Fruit fly (Drosophila melanogaster) whole organism, embryonic: ENCODE measurements around the gene S-Lap4.

Experiments used
- Ada2b ChIP-seq: fragments of 200-800 bp; sonication (Bioruptor generic); IDR thresholded peaks from 2 replicates; pipeline ENCODE4 v1.3.6; 2022; ENCODE audit warnings: missing biosample characterization, missing genetic modification characterization
- Aef1 ChIP-seq: fragments of 200-800 bp; sonication (Bioruptor generic); IDR thresholded peaks from 3 replicates; pipeline ENCODE4 v1.3.6; 2022; ENCODE audit warnings: missing biosample characterization, missing genetic modification characterization
- Asciz ChIP-seq: fragments of 200-800 bp; sonication (Bioruptor generic); optimal IDR thresholded peaks from 2 replicates; lab custom pipeline; 2017; ENCODE audit warnings: missing biosample characterization, mild to moderate bottlenecking, missing genetic modification characterization, missing genetic modification reagents
- Atf6 ChIP-seq: fragments of 200-800 bp; sonication (Bioruptor generic); IDR thresholded peaks from 2 replicates; pipeline ENCODE4 v1.3.6; 2022; ENCODE audit warnings: missing biosample characterization, missing genetic modification characterization
- Blimp-1 ChIP-seq: fragments of 200-800 bp; sonication (Bioruptor generic); optimal IDR thresholded peaks from 3 replicates; lab custom pipeline; 2018; ENCODE audit warnings: missing biosample characterization, missing genetic modification characterization, mild to moderate bottlenecking, moderate library complexity, missing genetic modification reagents
- CG10366 ChIP-seq: fragments of 200-800 bp; sonication (Bioruptor generic); IDR thresholded peaks from 2 replicates; pipeline ENCODE4 v1.3.6; 2022; ENCODE audit warnings: missing biosample characterization, missing genetic modification characterization
- CG10959 ChIP-seq: fragments of 200-800 bp; sonication (Bioruptor generic); IDR thresholded peaks from 2 replicates; pipeline ENCODE4 v1.3.6; 2022; ENCODE audit warnings: missing biosample characterization, missing genetic modification characterization
- CG13296 ChIP-seq: fragments of 200-800 bp; sonication (Bioruptor generic); optimal IDR thresholded peaks from 3 replicates; lab custom pipeline; 2018; ENCODE audit warnings: missing biosample characterization, mild to moderate bottlenecking, missing genetic modification characterization
- CG14710 ChIP-seq: fragments of 200-800 bp; sonication (Bioruptor generic); optimal IDR thresholded peaks from 3 replicates; lab custom pipeline; 2019; ENCODE audit warnings: missing biosample characterization, mild to moderate bottlenecking, missing genetic modification characterization, moderate library complexity
- CG17829 ChIP-seq: fragments of 200-800 bp; optimal IDR thresholded peaks from 2 replicates; lab custom pipeline; 2019; ENCODE audit warnings: missing biosample characterization, mild to moderate bottlenecking, missing genetic modification characterization, moderate library complexity
- CG17912 ChIP-seq: fragments of 200-800 bp; sonication (Bioruptor generic); optimal IDR thresholded peaks from 2 replicates; lab custom pipeline; 2018; ENCODE audit warnings: missing biosample characterization, mild to moderate bottlenecking, missing genetic modification characterization
- CG18011 ChIP-seq: fragments of 200-800 bp; sonication (Bioruptor generic); optimal IDR thresholded peaks from 2 replicates; lab custom pipeline; 2017; ENCODE audit warnings: missing biosample characterization, missing genetic modification characterization, mild to moderate bottlenecking, moderate library complexity, missing genotype
- CG18262 ChIP-seq: fragments of 200-800 bp; optimal IDR thresholded peaks from 3 replicates; lab custom pipeline; 2019; ENCODE audit warnings: missing biosample characterization, mild to moderate bottlenecking, missing genetic modification characterization, moderate library complexity
- CG2875 ChIP-seq: fragments of 200-800 bp; sonication (Bioruptor generic); optimal IDR thresholded peaks from 2 replicates; lab custom pipeline; 2017; ENCODE audit warnings: missing biosample characterization, mild to moderate bottlenecking, missing genetic modification characterization, missing genetic modification reagents
- CG32772 ChIP-seq: fragments of 200-800 bp; sonication (Bioruptor generic); IDR thresholded peaks from 2 replicates; pipeline ENCODE4 v1.3.6; 2022; ENCODE audit warnings: missing biosample characterization, missing genetic modification characterization
- CG33213 ChIP-seq: fragments of 200-800 bp; sonication (Bioruptor generic); optimal IDR thresholded peaks from 3 replicates; lab custom pipeline; 2016; ENCODE audit warnings: missing biosample characterization, missing genetic modification characterization
- CG3726 ChIP-seq: fragments of 200-800 bp; sonication (Bioruptor generic); IDR thresholded peaks from 3 replicates; pipeline ENCODE4, ENCODE4 v1.3.6; 2022; ENCODE audit warnings: missing biosample characterization, missing genetic modification characterization
- CG4730 ChIP-seq: fragments of 200-800 bp; sonication (Bioruptor generic); IDR thresholded peaks from 2 replicates; pipeline ENCODE4 v1.3.6; 2022; ENCODE audit warnings: missing biosample characterization, missing genetic modification characterization
- CG4854 ChIP-seq: fragments of 200-800 bp; sonication (Bioruptor generic); optimal IDR thresholded peaks from 2 replicates; lab custom pipeline; 2016; ENCODE audit warnings: missing biosample characterization, missing genetic modification characterization, inconsistent platforms
- CG5180 ChIP-seq: fragments of 200-800 bp; sonication (Bioruptor generic); optimal IDR thresholded peaks from 3 replicates; lab custom pipeline; 2017; ENCODE audit warnings: missing biosample characterization, missing genetic modification characterization, mild to moderate bottlenecking, moderate library complexity, missing genetic modification reagents
- CG9797 ChIP-seq: fragments of 200-800 bp; sonication (Bioruptor generic); optimal IDR thresholded peaks from 3 replicates; lab custom pipeline; 2018; ENCODE audit warnings: missing biosample characterization, mild to moderate bottlenecking, missing genetic modification characterization
- CoRest ChIP-seq: fragments of 200-800 bp; sonication (Bioruptor generic); optimal IDR thresholded peaks from 3 replicates; lab custom pipeline; 2018; ENCODE audit warnings: missing biosample characterization, mild to moderate bottlenecking, missing genetic modification characterization, moderate library complexity
- Dip3 ChIP-seq: fragments of 200-800 bp; sonication (Bioruptor generic); optimal IDR thresholded peaks from 3 replicates; lab custom pipeline; 2016; ENCODE audit warnings: missing biosample characterization, missing genetic modification characterization
- Elba2 ChIP-seq: fragments of 200-800 bp; sonication (Bioruptor generic); optimal IDR thresholded peaks from 3 replicates; lab custom pipeline; 2016; ENCODE audit warnings: missing biosample characterization, missing genetic modification characterization
- MESR4 ChIP-seq: fragments of 200-800 bp; sonication (Bioruptor generic); optimal IDR thresholded peaks from 2 replicates; lab custom pipeline; 2018; ENCODE audit warnings: missing biosample characterization, mild to moderate bottlenecking, missing genetic modification characterization, moderate library complexity
- Nf-YA ChIP-seq: fragments of 200-800 bp; sonication (Bioruptor generic); IDR thresholded peaks from 2 replicates; pipeline ENCODE4 v1.3.6; 2022; ENCODE audit warnings: missing biosample characterization, missing genetic modification characterization
- Nf-YB ChIP-seq: fragments of 200-800 bp; sonication (Bioruptor generic); optimal IDR thresholded peaks from 3 replicates; lab custom pipeline; 2019; ENCODE audit warnings: missing biosample characterization, mild to moderate bottlenecking, missing genetic modification characterization, moderate library complexity
- Nf-YC ChIP-seq: fragments of 200-800 bp; optimal IDR thresholded peaks from 3 replicates; lab custom pipeline; 2019; ENCODE audit warnings: missing biosample characterization, mild to moderate bottlenecking, missing genetic modification characterization, moderate library complexity
- NfI ChIP-seq: fragments of 200-800 bp; sonication (Bioruptor generic); optimal IDR thresholded peaks from 3 replicates; lab custom pipeline; 2018; ENCODE audit warnings: missing biosample characterization, mild to moderate bottlenecking, missing genetic modification characterization, moderate library complexity
- PHDP ChIP-seq: fragments of 200-800 bp; sonication (Bioruptor generic); optimal IDR thresholded peaks from 3 replicates; lab custom pipeline; 2018; ENCODE audit warnings: missing biosample characterization, mild to moderate bottlenecking, missing genetic modification characterization, moderate library complexity
- Pdp1 ChIP-seq, 2 experiments: fragments of 200-800 bp; sonication (Bioruptor generic); optimal IDR thresholded peaks; 3 replicates each; lab custom pipeline; 2016; ENCODE audit warnings: missing biosample characterization in 2 of 2, missing genetic modification characterization in 2 of 2, mild to moderate bottlenecking in 1 of 2, moderate library complexity in 1 of 2
- Sox102F ChIP-seq: fragments of 200-800 bp; sonication (Bioruptor generic); optimal IDR thresholded peaks from 2 replicates; lab custom pipeline; 2018; ENCODE audit warnings: missing biosample characterization, mild to moderate bottlenecking, missing genetic modification characterization, moderate library complexity
- Taf1 ChIP-seq: fragments of 200-800 bp; sonication (Bioruptor generic); IDR thresholded peaks from 2 replicates; pipeline ENCODE4 v1.3.6; 2022; ENCODE audit warnings: missing biosample characterization, missing genetic modification characterization
- al ChIP-seq: fragments of 200-800 bp; sonication (Bioruptor generic); IDR thresholded peaks from 2 replicates; pipeline ENCODE4 v1.3.6; 2022; ENCODE audit warnings: missing biosample characterization, missing genetic modification characterization
- chinmo ChIP-seq: fragments of 200-800 bp; sonication (Bioruptor generic); IDR thresholded peaks from 4 replicates; pipeline ENCODE4 v1.3.6; 2022; ENCODE audit warnings: missing biosample characterization, missing genetic modification characterization; ENCODE audit not compliant: partially characterized antibody
- chm ChIP-seq: fragments of 200-800 bp; sonication (Bioruptor generic); IDR thresholded peaks from 2 replicates; pipeline ENCODE4 v1.3.6; 2022; ENCODE audit warnings: missing biosample characterization, missing genetic modification characterization
- dmrt11E ChIP-seq: fragments of 200-800 bp; sonication (Bioruptor generic); optimal IDR thresholded peaks from 3 replicates; lab custom pipeline; 2018; ENCODE audit warnings: missing biosample characterization, mild to moderate bottlenecking, missing genetic modification characterization, moderate library complexity
- emc ChIP-seq: fragments of 200-800 bp; sonication (Bioruptor generic); optimal IDR thresholded peaks from 2 replicates; lab custom pipeline; 2016; ENCODE audit warnings: missing biosample characterization, missing genetic modification characterization
- fru ChIP-seq: fragments of >200 bp; optimal IDR thresholded peaks from 2 replicates; lab custom pipeline; 2017
- gce ChIP-seq: fragments of 200-800 bp; sonication (Bioruptor generic); IDR thresholded peaks from 3 replicates; pipeline ENCODE4 v1.3.6; 2022; ENCODE audit warnings: missing biosample characterization, missing genetic modification characterization
- hth ChIP-seq: fragments of >200 bp; optimal IDR thresholded peaks from 2 replicates; lab custom pipeline; 2017; ENCODE audit warnings: inconsistent platforms
- kah ChIP-seq: fragments of 200-800 bp; sonication (Bioruptor generic); optimal IDR thresholded peaks from 2 replicates; lab custom pipeline; 2018; ENCODE audit warnings: missing biosample characterization, mild to moderate bottlenecking, missing genetic modification characterization
- nerfin-2 ChIP-seq: fragments of 200-800 bp; sonication (Bioruptor generic); IDR thresholded peaks from 2 replicates; pipeline ENCODE4 v1.3.6; 2022; ENCODE audit warnings: missing biosample characterization, missing genetic modification characterization; ENCODE audit not compliant: partially characterized antibody
- pzg ChIP-seq: fragments of 200-800 bp; sonication (Bioruptor generic); optimal IDR thresholded peaks from 3 replicates; lab custom pipeline; 2018; ENCODE audit warnings: missing biosample characterization, mild to moderate bottlenecking, missing genetic modification characterization, moderate library complexity
- sd ChIP-seq: fragments of 200-800 bp; sonication (Bioruptor generic); optimal IDR thresholded peaks from 3 replicates; lab custom pipeline; 2018; ENCODE audit warnings: missing biosample characterization, mild to moderate bottlenecking, missing genetic modification characterization, moderate library complexity
- sna ChIP-seq: fragments of 200-800 bp; sonication (Bioruptor generic); IDR thresholded peaks from 2 replicates; pipeline ENCODE4 v1.3.6; 2022; ENCODE audit warnings: missing biosample characterization, missing genetic modification characterization; ENCODE audit not compliant: partially characterized antibody
- sqz ChIP-seq: fragments of 200-800 bp; sonication (Bioruptor generic); optimal IDR thresholded peaks from 3 replicates; lab custom pipeline; 2018; ENCODE audit warnings: missing biosample characterization, mild to moderate bottlenecking, missing genetic modification characterization
- twi ChIP-seq: fragments of 200-800 bp; optimal IDR thresholded peaks from 2 replicates; lab custom pipeline; 2019; ENCODE audit warnings: missing biosample characterization, mild to moderate bottlenecking, missing genetic modification characterization, moderate library complexity
- z ChIP-seq: fragments of 200-800 bp; sonication (Bioruptor generic); IDR thresholded peaks from 3 replicates; pipeline ENCODE4 v1.3.6; 2022; ENCODE audit warnings: missing biosample characterization, missing genetic modification characterization

Gene S-Lap4

DNA sequence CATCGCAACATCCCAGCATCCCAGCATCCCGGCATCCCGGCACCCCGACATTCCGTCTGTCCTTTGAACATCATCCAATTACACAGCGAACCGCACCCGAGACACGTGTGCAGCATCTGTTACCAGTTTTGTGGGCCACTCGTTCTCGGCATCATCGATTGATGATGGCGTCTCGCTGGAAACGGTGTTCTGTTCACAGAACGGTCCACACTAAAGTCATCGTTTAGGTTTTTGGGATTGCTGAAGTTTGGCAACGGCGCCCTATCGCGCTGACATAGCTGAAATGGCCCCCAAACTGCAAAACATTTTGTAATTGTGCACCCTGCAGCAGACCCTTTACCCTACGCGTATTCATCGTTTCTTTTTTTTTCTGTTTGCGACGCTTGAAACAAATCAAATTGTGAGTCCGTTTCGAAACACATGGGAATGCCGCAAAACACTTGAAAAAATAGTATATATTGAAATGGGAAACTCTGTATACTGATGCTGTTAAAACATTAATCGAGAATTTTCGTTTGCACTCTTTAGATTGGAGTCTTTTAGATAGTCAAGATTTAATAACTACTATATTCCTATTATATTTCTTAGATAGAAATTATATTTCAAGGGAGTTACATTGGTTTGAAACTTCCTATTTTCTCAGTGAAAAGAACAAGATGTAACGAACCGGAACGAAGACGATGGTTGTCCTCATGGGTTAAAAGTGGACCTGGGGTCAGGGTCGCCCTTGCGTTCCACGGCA lies 35.2 kb downstream of the S-Lap4 start (continued):
- TF ChIP-seq CG13296 (GFP tag; lab: Kevin White, UChicago) (no peak), Sox102F (GFP tag; lab: Kevin White, UChicago) (peak; percentile 51), Nf-YA (no peak), nerfin-2 (GFP tag; lab: Robert Waterston, UW) (no peak), NfI (GFP tag; lab: Kevin White, UChicago) (no peak), CG18262 (tag; lab: Kevin White, UChicago) (peak; percentile 64), Atf6 (GFP tag; lab: Robert Waterston, UW) (no peak), CG14710 (tag; lab: Kevin White, UChicago) (peak; percentile 26), Taf1 (no peak), dmrt11E (tag; lab: Kevin White, UChicago) (peak; percentile 52), al (GFP tag; lab: Robert Waterston, UW) (no peak), CoRest (tag; lab: Kevin White, UChicago) (peak; percentile 42), emc (GFP tag; lab: Kevin White, UChicago) (no peak), fru (no peak), CG5180 (no peak), CG10366 (no peak), CG2875 (GFP tag; lab: Kevin White, UChicago) (peak; percentile 10), PHDP (peak; percentile 46), CG18011 (GFP tag; lab: Kevin White, UChicago) (no peak), Aef1 (GFP tag; lab: Robert Waterston, UW) (no peak), Dip3 (no peak), MESR4 (GFP tag; lab: Kevin White, UChicago) (no peak), z (no peak), sd (tag; lab: Kevin White, UChicago) (no peak), CG17829 (tag; lab: Kevin White, UChicago) (peak; percentile 47), twi (peak; percentile 100), Asciz (GFP tag; lab: Kevin White, UChicago) (peak; percentile 23), CG17912 (no peak), CG3726 (GFP tag; lab: Robert Waterston, UW) (no peak), CG4854 (no peak), hth (lab: Kevin White, UChicago) (no peak)
- TF ChIP-seq, all 482 proteins: peak for 76

dm6 chr3L:10528251-10528650 lies 37.6 kb downstream of the S-Lap4 start:
- peak; percentile 60 for TF ChIP-seq Nf-YC (tag; lab: Kevin White, UChicago)
- TF ChIP-seq Nf-YB (GFP tag; lab: Kevin White, UChicago): peak; percentile 89
- TF ChIP-seq CG32772 (GFP tag; lab: Robert Waterston, UW): no peak

DNA sequence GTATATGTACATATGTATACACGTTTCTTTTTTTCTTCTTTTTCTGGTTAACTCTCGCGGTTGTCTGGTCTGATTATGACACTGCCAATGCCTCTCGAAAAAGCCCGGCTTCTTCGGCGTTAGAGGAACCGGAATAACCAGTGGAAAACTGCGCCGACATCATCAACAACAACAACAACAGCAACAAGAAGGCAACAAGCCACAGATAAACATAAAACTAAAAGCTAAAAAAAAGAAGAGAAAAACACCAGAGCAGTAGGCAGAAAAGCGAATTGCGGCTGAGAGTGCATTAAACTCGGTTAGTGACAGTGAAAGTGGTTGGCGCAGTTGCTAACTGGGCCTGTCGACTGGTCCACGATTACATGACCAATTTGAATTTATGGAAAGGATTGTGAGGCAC lies 40.4 kb downstream of the S-Lap4 start:
- TF ChIP-seq CG4730 (GFP tag; lab: Robert Waterston, UW) (no peak), Blimp-1 (GFP tag; lab: Kevin White, UChicago) (peak; percentile 97), Ada2b (GFP tag; lab: Robert Waterston, UW) (no peak), pzg (no peak), chm (GFP tag; lab: Robert Waterston, UW) (no peak), chinmo (peak; percentile 52; the same call in 1 of the 4 replicates), sqz (peak; percentile 42), CG33213 (GFP tag; lab: Kevin White, UChicago) (no peak), CG10959 (no peak), CG9797 (GFP tag; lab: Kevin White, UChicago) (no peak), sna (GFP tag; lab: Robert Waterston, UW) (no peak), gce (GFP tag; lab: Robert Waterston, UW) (no peak), kah (GFP tag; lab: Kevin White, UChicago) (no peak), Asciz (GFP tag; lab: Kevin White, UChicago) (no peak), Pdp1 (GFP tag; optimal IDR thresholded peaks at IDR 0.05; lab: Kevin White, UChicago) (peak in 1 of 2 experiments; percentile 14), Elba2 (peak; percentile 5)
